Worm (Caenorhabditis elegans) whole organism, mixed stage, embryonic: Measurements from ENCODE around the gene K09D9.9.

Source experiments
- blmp-1 ChIP-seq: fragments of 150-350 bp; optimal IDR thresholded peaks from 2 replicates; lab custom pipeline; 2014; ENCODE audit warnings: missing biosample characterization, missing genetic modification characterization
- ces-1 ChIP-seq: fragments of 150-350 bp; optimal IDR thresholded peaks from 2 replicates; lab custom pipeline; 2014; ENCODE audit warnings: missing biosample characterization, missing genetic modification reagents, missing genetic modification characterization
- lsy-2 ChIP-seq: fragments of 150-350 bp; optimal IDR thresholded peaks from 2 replicates; lab custom pipeline; 2014; ENCODE audit warnings: missing biosample characterization, missing genetic modification characterization
- nhr-2 ChIP-seq: fragments of 150-350 bp; optimal IDR thresholded peaks from 2 replicates; lab custom pipeline; 2014; ENCODE audit warnings: missing biosample characterization, missing genetic modification characterization
- pha-4 ChIP-seq: fragments of 150-350 bp; optimal IDR thresholded peaks from 2 replicates; lab custom pipeline; 2018; ENCODE audit warnings: missing biosample characterization, missing genetic modification reagents, missing genetic modification characterization
- sptf-1 ChIP-seq: sonication (generic microtip); optimal IDR thresholded peaks from 2 replicates; lab custom pipeline; 2017; ENCODE audit warnings: mild to moderate bottlenecking, missing genetic modification characterization, moderate library complexity, missing compliant biosample characterization
- tbx-8 ChIP-seq: fragments of 200-800 bp; sonication (Bioruptor generic); optimal IDR thresholded peaks from 2 replicates; lab custom pipeline; 2018; ENCODE audit warnings: mild to moderate bottlenecking, missing genetic modification characterization, moderate library complexity, missing compliant biosample characterization
- unc-62 ChIP-seq: fragments of 150-350 bp; optimal IDR thresholded peaks from 2 replicates; lab custom pipeline; 2014; ENCODE audit warnings: missing biosample characterization, missing genetic modification reagents, missing genetic modification characterization
- ztf-11 ChIP-seq: fragments of 150-350 bp; optimal IDR thresholded peaks from 2 replicates; lab custom pipeline; 2014; ENCODE audit warnings: missing biosample characterization, missing genetic modification characterization

ce11 chrV:4029627-4030026 lies 35.7 kb upstream of the K09D9.9 start:
- TF ChIP-seq lsy-2 (no peak), blmp-1 (no peak), nhr-2 (no peak), ces-1 (no peak), unc-62 (no peak), tbx-8 (no peak), sptf-1 (no peak), ztf-11 (tag; lab: Kevin White, UChicago) (no peak), pha-4 (no peak)
